Fruit fly (Drosophila melanogaster) whole organism, embryonic: Measurements from ENCODE around the gene CG14015.

Experiments
- ATbp ChIP-seq: fragments of 200-800 bp; sonication (Bioruptor generic); optimal IDR thresholded peaks from 2 replicates; lab custom pipeline; 2017; ENCODE audit warnings: missing biosample characterization, mild to moderate bottlenecking, missing genetic modification characterization, missing genetic modification reagents
- Awh ChIP-seq: fragments of 200-800 bp; sonication (Bioruptor generic); IDR thresholded peaks from 2 replicates; pipeline ENCODE4, ENCODE4 v1.3.6; 2022; ENCODE audit warnings: missing biosample characterization, missing genetic modification characterization
- CG11093 ChIP-seq: fragments of 200-800 bp; sonication (Bioruptor generic); IDR thresholded peaks from 3 replicates; pipeline ENCODE4 v1.3.6; 2022; ENCODE audit warnings: missing biosample characterization, missing genetic modification characterization
- CG11456 ChIP-seq: fragments of 200-800 bp; sonication (Bioruptor generic); IDR thresholded peaks from 3 replicates; pipeline ENCODE4 v1.3.6; 2022; ENCODE audit warnings: missing biosample characterization, missing genetic modification characterization
- CG12659 ChIP-seq: fragments of 200-800 bp; sonication (Bioruptor generic); optimal IDR thresholded peaks from 3 replicates; lab custom pipeline; 2017; ENCODE audit warnings: mild to moderate bottlenecking, missing biosample characterization, missing genetic modification reagents, missing genetic modification characterization
- CG2129 ChIP-seq: fragments of 200-800 bp; sonication (Bioruptor generic); IDR thresholded peaks from 2 replicates; pipeline ENCODE4 v1.3.6; 2022; ENCODE audit warnings: missing biosample characterization, missing genetic modification characterization; ENCODE audit not compliant: partially characterized antibody
- CG3407 ChIP-seq: fragments of 200-800 bp; sonication (Bioruptor generic); optimal IDR thresholded peaks from 2 replicates; lab custom pipeline; 2018; ENCODE audit warnings: missing biosample characterization, mild to moderate bottlenecking, missing genetic modification characterization
- CG4328 ChIP-seq: fragments of 200-800 bp; sonication (Bioruptor generic); optimal IDR thresholded peaks from 3 replicates; lab custom pipeline; 2017; ENCODE audit warnings: missing biosample characterization, missing genetic modification reagents, missing genetic modification characterization
- CG43689 ChIP-seq: fragments of 200-800 bp; sonication (Bioruptor generic); IDR thresholded peaks from 2 replicates; pipeline ENCODE4 v1.3.6; 2022; ENCODE audit warnings: missing biosample characterization, missing genetic modification characterization
- CG4404 ChIP-seq: fragments of 200-800 bp; sonication (Bioruptor generic); IDR thresholded peaks from 2 replicates; pipeline ENCODE4 v1.3.6; 2022; ENCODE audit warnings: missing biosample characterization, missing genetic modification characterization
- CG4707 ChIP-seq: fragments of 200-800 bp; sonication (Bioruptor generic); optimal IDR thresholded peaks from 2 replicates; lab custom pipeline; 2018; ENCODE audit warnings: missing biosample characterization, mild to moderate bottlenecking, missing genetic modification characterization, moderate library complexity
- CG4730 ChIP-seq: fragments of 200-800 bp; sonication (Bioruptor generic); IDR thresholded peaks from 2 replicates; pipeline ENCODE4 v1.3.6; 2022; ENCODE audit warnings: missing biosample characterization, missing genetic modification characterization
- CG7357 ChIP-seq: fragments of 200-800 bp; sonication (Bioruptor generic); IDR thresholded peaks from 3 replicates; pipeline ENCODE4 v1.3.6; 2022; ENCODE audit warnings: missing biosample characterization, missing genetic modification characterization
- CG9876 ChIP-seq: fragments of 200-800 bp; sonication (Bioruptor generic); optimal IDR thresholded peaks from 2 replicates; lab custom pipeline; 2016; ENCODE audit warnings: missing biosample characterization, missing genetic modification characterization
- Dll ChIP-seq: fragments of 200-800 bp; sonication (Bioruptor generic); IDR thresholded peaks from 4 replicates; pipeline ENCODE4 v1.3.6; 2022; ENCODE audit warnings: missing biosample characterization, missing genetic modification characterization; ENCODE audit not compliant: partially characterized antibody
- Dp ChIP-seq: fragments of 200-800 bp; sonication (Bioruptor generic); optimal IDR thresholded peaks from 2 replicates; lab custom pipeline; 2018; ENCODE audit warnings: missing biosample characterization, mild to moderate bottlenecking, missing genetic modification characterization, moderate library complexity
- Dref ChIP-seq: fragments of 200-800 bp; sonication (Bioruptor generic); IDR thresholded peaks from 2 replicates; pipeline ENCODE4 v1.3.6; 2022; ENCODE audit warnings: missing biosample characterization, missing genetic modification characterization
- Gug ChIP-seq: fragments of 200-800 bp; sonication (Bioruptor generic); IDR thresholded peaks from 4 replicates; pipeline ENCODE4 v1.3.6; 2022; ENCODE audit warnings: missing biosample characterization, missing genetic modification characterization
- H15 ChIP-seq: fragments of 200-800 bp; sonication (Bioruptor generic); IDR thresholded peaks from 3 replicates; pipeline ENCODE4 v1.3.6; 2022; ENCODE audit warnings: missing biosample characterization, missing genetic modification characterization
- Hand ChIP-seq: fragments of 200-800 bp; sonication (Bioruptor generic); optimal IDR thresholded peaks from 2 replicates; lab custom pipeline; 2017; ENCODE audit warnings: mild to moderate bottlenecking, missing biosample characterization, missing genetic modification reagents, missing genetic modification characterization
- Hr3 ChIP-seq: fragments of 200-800 bp; sonication (Bioruptor generic); optimal IDR thresholded peaks from 3 replicates; lab custom pipeline; 2016; ENCODE audit warnings: missing biosample characterization, missing genetic modification characterization
- Hr39 ChIP-seq: fragments of >200 bp; optimal IDR thresholded peaks from 2 replicates; lab custom pipeline; 2017
- Max ChIP-seq: fragments of 200-800 bp; sonication (Bioruptor generic); optimal IDR thresholded peaks from 2 replicates; lab custom pipeline; 2016; ENCODE audit warnings: missing biosample characterization, mild to moderate bottlenecking, missing genetic modification characterization
- Neu2 ChIP-seq: fragments of 200-800 bp; sonication (Bioruptor generic); optimal IDR thresholded peaks from 3 replicates; lab custom pipeline; 2016; ENCODE audit warnings: missing biosample characterization, missing genetic modification characterization, borderline replicate concordance
- Nf-YA ChIP-seq: fragments of 200-800 bp; sonication (Bioruptor generic); IDR thresholded peaks from 2 replicates; pipeline ENCODE4 v1.3.6; 2022; ENCODE audit warnings: missing biosample characterization, missing genetic modification characterization
- Oli ChIP-seq: fragments of 200-800 bp; sonication (Bioruptor generic); optimal IDR thresholded peaks from 2 replicates; lab custom pipeline; 2018; ENCODE audit warnings: missing biosample characterization, mild to moderate bottlenecking, missing genetic modification characterization, moderate library complexity
- Sox102F ChIP-seq: fragments of 200-800 bp; sonication (Bioruptor generic); optimal IDR thresholded peaks from 2 replicates; lab custom pipeline; 2018; ENCODE audit warnings: missing biosample characterization, mild to moderate bottlenecking, missing genetic modification characterization, moderate library complexity
- Spps ChIP-seq: fragments of 200-800 bp; sonication (Bioruptor generic); optimal IDR thresholded peaks from 2 replicates; lab custom pipeline; 2018; ENCODE audit warnings: missing biosample characterization, mild to moderate bottlenecking, missing genetic modification characterization
- Sry-δ ChIP-seq: fragments of 200-800 bp; sonication (Bioruptor generic); optimal IDR thresholded peaks from 2 replicates; lab custom pipeline; 2016; ENCODE audit warnings: missing biosample characterization, missing genetic modification characterization
- ac ChIP-seq: fragments of 200-800 bp; sonication (Bioruptor generic); optimal IDR thresholded peaks from 3 replicates; lab custom pipeline; 2017; ENCODE audit warnings: missing biosample characterization, mild to moderate bottlenecking, missing genetic modification characterization
- bigmax ChIP-seq: fragments of 200-800 bp; sonication (Bioruptor generic); optimal IDR thresholded peaks from 2 replicates; lab custom pipeline; 2018; ENCODE audit warnings: missing biosample characterization, mild to moderate bottlenecking, missing genetic modification characterization
- br ChIP-seq: fragments of >200 bp; optimal IDR thresholded peaks from 2 replicates; lab custom pipeline; 2017
- btn ChIP-seq: fragments of 200-800 bp; sonication (Bioruptor generic); optimal IDR thresholded peaks from 2 replicates; lab custom pipeline; 2016; ENCODE audit warnings: missing biosample characterization, missing genetic modification characterization
- cas ChIP-seq: fragments of 200-800 bp; sonication (Bioruptor generic); IDR thresholded peaks from 2 replicates; pipeline ENCODE4 v1.3.6; 2022; ENCODE audit warnings: missing biosample characterization, missing genetic modification characterization
- da ChIP-seq: fragments of 200-800 bp; sonication (Bioruptor generic); optimal IDR thresholded peaks from 2 replicates; lab custom pipeline; 2016; ENCODE audit warnings: missing biosample characterization, missing genetic modification characterization
- dmrt99B ChIP-seq: fragments of 200-800 bp; sonication (Bioruptor generic); optimal IDR thresholded peaks from 2 replicates; lab custom pipeline; 2018; ENCODE audit warnings: missing biosample characterization, mild to moderate bottlenecking, missing genetic modification characterization, moderate library complexity
- eyg ChIP-seq: fragments of 200-800 bp; sonication (Bioruptor generic); optimal IDR thresholded peaks from 3 replicates; lab custom pipeline; 2016; ENCODE audit warnings: missing biosample characterization, missing genetic modification characterization
- h ChIP-seq: fragments of >200 bp; optimal IDR thresholded peaks from 2 replicates; lab custom pipeline; 2017
- her ChIP-seq: fragments of 200-800 bp; sonication (Bioruptor generic); optimal IDR thresholded peaks from 2 replicates; lab custom pipeline; 2016; ENCODE audit warnings: missing biosample characterization, missing genetic modification characterization
- jumu ChIP-seq: fragments of 200-800 bp; sonication (Bioruptor generic); optimal IDR thresholded peaks from 3 replicates; lab custom pipeline; 2016; ENCODE audit warnings: missing biosample characterization, missing genetic modification characterization
- lola ChIP-seq, 3 experiments: fragments of >200 bp in 2 of 3; fragments of 200-800 bp in 1 of 3; sonication (Bioruptor generic) in 1 of 3; optimal IDR thresholded peaks; 2 replicates each; lab custom pipeline; 2017 to 2019; ENCODE audit warnings: missing biosample characterization in 3 of 3, missing genetic modification characterization in 3 of 3, mild to moderate bottlenecking in 1 of 3, moderate library complexity in 1 of 3
- p53 ChIP-seq: fragments of 200-800 bp; sonication (Bioruptor generic); optimal IDR thresholded peaks from 2 replicates; lab custom pipeline; 2016; ENCODE audit warnings: missing biosample characterization, missing genetic modification characterization
- pb ChIP-seq: fragments of 200-800 bp; sonication (Bioruptor generic); optimal IDR thresholded peaks from 3 replicates; lab custom pipeline; 2016; ENCODE audit warnings: missing biosample characterization, missing genetic modification characterization
- pfk ChIP-seq: fragments of 200-800 bp; sonication (Bioruptor generic); optimal IDR thresholded peaks from 2 replicates; lab custom pipeline; 2018; ENCODE audit warnings: missing biosample characterization, mild to moderate bottlenecking, missing genetic modification characterization, moderate library complexity
- pum ChIP-seq: fragments of 200-800 bp; sonication (Bioruptor generic); optimal IDR thresholded peaks from 2 replicates; lab custom pipeline; 2016; ENCODE audit warnings: missing biosample characterization, missing genetic modification characterization
- repo ChIP-seq: fragments of 200-800 bp; sonication (Bioruptor generic); optimal IDR thresholded peaks from 2 replicates; lab custom pipeline; 2016; ENCODE audit warnings: missing biosample characterization, missing genetic modification characterization
- sc ChIP-seq, 3 experiments: fragments of >200 bp in 2 of 3; fragments of 200-800 bp in 1 of 3; sonication (Bioruptor generic) in 1 of 3; optimal IDR thresholded peaks; 2 replicates in 2 of 3; 3 replicates in 1 of 3; lab custom pipeline; 2017; ENCODE audit warnings: mild to moderate bottlenecking in 1 of 3, missing biosample characterization in 1 of 3, missing genetic modification characterization in 1 of 3, missing genetic modification reagents in 1 of 3
- sd ChIP-seq: fragments of 200-800 bp; sonication (Bioruptor generic); optimal IDR thresholded peaks from 3 replicates; lab custom pipeline; 2018; ENCODE audit warnings: missing biosample characterization, mild to moderate bottlenecking, missing genetic modification characterization, moderate library complexity
- shn ChIP-seq: fragments of 200-800 bp; sonication (Bioruptor generic); optimal IDR thresholded peaks from 3 replicates; lab custom pipeline; 2016; ENCODE audit warnings: missing biosample characterization, missing genetic modification characterization
- ssp ChIP-seq: fragments of 200-800 bp; sonication (Bioruptor generic); IDR thresholded peaks from 2 replicates; pipeline ENCODE4 v1.3.6; 2022; ENCODE audit warnings: missing biosample characterization, missing genetic modification characterization
- stc ChIP-seq: fragments of 200-800 bp; sonication (Bioruptor generic); IDR thresholded peaks from 2 replicates; pipeline ENCODE4 v1.3.6; 2022; ENCODE audit warnings: missing biosample characterization, missing genetic modification characterization
- trh ChIP-seq: fragments of 200-800 bp; sonication (Bioruptor generic); optimal IDR thresholded peaks from 2 replicates; lab custom pipeline; 2016; ENCODE audit warnings: missing biosample characterization, missing genetic modification characterization
- zen2 ChIP-seq: fragments of 200-800 bp; sonication (Bioruptor generic); IDR thresholded peaks from 3 replicates; pipeline ENCODE4 v1.3.6; 2022; ENCODE audit warnings: missing biosample characterization, missing genetic modification characterization; ENCODE audit not compliant: partially characterized antibody

CG14015 gene

dm6 chr2L:5532061-5532460, 6.9 kb downstream of the CG14015 start, which contains the start of gene Coq6 (continued):
- TF ChIP-seq lola (GFP tag; optimal IDR thresholded peaks at IDR 0.05; lab: Kevin White, UChicago) (no peak), Hr39 (no peak), CG4707 (GFP tag; lab: Kevin White, UChicago) (no peak), CG11456 (GFP tag; lab: Robert Waterston, UW) (no peak), sc (optimal IDR thresholded peaks at IDR 0.05; lab: Kevin White, UChicago) (no peak), sc (GFP tag; optimal IDR thresholded peaks at IDR 0.05; lab: Kevin White, UChicago) (no peak), pfk (no peak), Dp (GFP tag; lab: Kevin White, UChicago) (peak; percentile 56), CG7357 (GFP tag; lab: Robert Waterston, UW) (no peak), Hr3 (no peak), eyg (GFP tag; lab: Kevin White, UChicago) (no peak), stc (GFP tag; lab: Robert Waterston, UW) (no peak), CG4404 (no peak), H15 (GFP tag; lab: Robert Waterston, UW) (no peak), Oli (no peak), Spps (tag; lab: Kevin White, UChicago) (no peak), shn (no peak), Gug (GFP tag; lab: Robert Waterston, UW) (no peak), ssp (GFP tag; lab: Robert Waterston, UW) (no peak), cas (no peak), br (lab: Kevin White, UChicago) (no peak), da (GFP tag; lab: Kevin White, UChicago) (no peak), CG43689 (GFP tag; lab: Robert Waterston, UW) (no peak), Dll (peak; percentile 70), CG11093 (GFP tag; lab: Robert Waterston, UW) (no peak), pb (GFP tag; lab: Kevin White, UChicago) (no peak), her (GFP tag; lab: Kevin White, UChicago) (no peak), CG3407 (GFP tag; lab: Kevin White, UChicago) (no peak), CG9876 (GFP tag; lab: Kevin White, UChicago) (no peak), zen2 (GFP tag; lab: Robert Waterston, UW) (peak; percentile 68; the same call in 2 of the 3 replicates), CG4328 (GFP tag; lab: Kevin White, UChicago) (no peak), repo (GFP tag; lab: Kevin White, UChicago) (no peak), Awh (GFP tag; lab: Robert Waterston, UW) (no peak), Neu2 (GFP tag; lab: Kevin White, UChicago) (no peak), trh (GFP tag; lab: Kevin White, UChicago) (no peak), Max (no peak), CG12659 (GFP tag; lab: Kevin White, UChicago) (no peak), bigmax (no peak), Hand (no peak), sd (tag; lab: Kevin White, UChicago) (no peak), CG4730 (GFP tag; lab: Robert Waterston, UW) (no peak), Sry-δ (peak; percentile 78), CG2129 (0 out of 2 replicates have a peak, but pooled peaks have one; percentile 18), Sox102F (GFP tag; lab: Kevin White, UChicago) (no peak), p53 (GFP tag; lab: Kevin White, UChicago) (no peak), ac (GFP tag; lab: Kevin White, UChicago) (no peak), Dref (GFP tag; lab: Robert Waterston, UW) (peak; percentile 74), jumu (GFP tag; lab: Kevin White, UChicago) (no peak), ATbp (GFP tag; lab: Kevin White, UChicago) (no peak), dmrt99B (tag; lab: Kevin White, UChicago) (no peak), h (lab: Kevin White, UChicago) (no peak), pum (GFP tag; lab: Kevin White, UChicago) (no peak), btn (GFP tag; lab: Kevin White, UChicago) (no peak), Nf-YA (GFP tag; lab: Robert Waterston, UW) (no peak)
